Worm (Caenorhabditis elegans) whole organism, early embryonic: Measurements from ENCODE around the gene ZK1240.1.

Experiments used
- ama-1 ChIP-seq: fragments of 150-350 bp; optimal IDR thresholded peaks from 2 replicates; lab custom pipeline; 2014
- ceh-13 ChIP-seq: fragments of 200-800 bp; sonication (Bioruptor generic); optimal IDR thresholded peaks from 2 replicates; lab custom pipeline; 2018; ENCODE audit warnings: mild to moderate bottlenecking, missing genetic modification characterization, missing compliant biosample characterization
- flt-1 ChIP-seq: fragments of 200-800 bp; sonication (Bioruptor generic); IDR thresholded peaks from 2 replicates; pipeline ENCODE4 v1.3.6; 2022; ENCODE audit warnings: missing genetic modification characterization, missing compliant biosample characterization
- tra-4 ChIP-seq: sonication (generic microtip); optimal IDR thresholded peaks from 2 replicates; lab custom pipeline; 2017; ENCODE audit warnings: missing genetic modification characterization, missing compliant biosample characterization

DNA sequence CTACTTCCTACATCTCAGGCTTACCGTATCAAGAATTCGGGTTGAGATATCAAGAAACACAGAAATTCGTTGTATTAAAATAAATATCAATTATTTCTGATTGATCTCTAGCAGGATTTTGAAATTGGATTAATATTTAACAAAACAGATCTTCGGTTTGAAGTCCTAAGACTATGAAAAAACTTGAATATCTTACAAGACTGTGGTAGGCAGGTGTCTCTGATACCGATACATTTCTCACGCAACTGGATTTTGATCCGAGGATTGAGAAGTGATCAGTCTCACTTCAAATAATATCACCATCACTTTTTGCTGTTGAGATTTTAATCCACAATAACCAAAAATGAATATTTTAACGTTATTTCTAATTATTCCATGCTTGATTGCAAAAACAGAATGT, 17.5 kb downstream of the ZK1240.1 start, which contains the start of gene F43C11.4:
- TF ChIP-seq ceh-13 (GFP tag; lab: Kevin White, UChicago) (no peak), tra-4 (tag; lab: Kevin White, UChicago) (no peak), ama-1 (lab: Kevin White, UChicago) (no peak), flt-1 (GFP tag; lab: Robert Waterston, UW) (no peak)
